Worm (Caenorhabditis elegans): ENCODE results near the gene ceh-22.
A peak's percentile ranks its signal among the peaks of the same experiment; 100 is the strongest.

ceh-22 gene

ce11 chrV:10716865-10717713, 45.4 kb downstream of the ceh-22 start:
- TF ChIP-seq lin-14 (GFP tag; optimal IDR thresholded peaks at IDR 0.05) (peak; percentile 96), nhr-11 (tag; optimal IDR thresholded peaks at IDR 0.05) (no peak), efl-1 (optimal IDR thresholded peaks at IDR 0.05) (peak; percentile 5 to 24), efl-1 (GFP tag; optimal IDR thresholded peaks at IDR 0.05 in 1 of 2) (peak in 1 of 2 experiments; percentile 90), unc-98 (GFP tag; IDR thresholded peaks at IDR 0.05) (no peak), ztf-11 (tag; optimal IDR thresholded peaks at IDR 0.05) (peak in 1 of 2 experiments; percentile 39), vab-15 (tag; optimal IDR thresholded peaks at IDR 0.05) (peak; percentile 13), tbx-2 (tag; optimal IDR thresholded peaks at IDR 0.05) (peak; percentile 27), irx-1 (tag; optimal IDR thresholded peaks at IDR 0.05) (peak; percentile 64), C16A3.4 (tag; optimal IDR thresholded peaks at IDR 0.05) (peak; percentile 60), nhr-47 (tag; optimal IDR thresholded peaks at IDR 0.05) (peak; percentile 55), lin-13 (GFP tag; optimal IDR thresholded peaks at IDR 0.05) (peak; percentile 59), sptf-1 (tag; optimal IDR thresholded peaks at IDR 0.05) (no peak), pax-3 (tag; optimal IDR thresholded peaks at IDR 0.05) (peak; percentile 26), nhr-85 (tag) (peak; percentile 99), blmp-1 (tag; optimal IDR thresholded peaks at IDR 0.05) (peak; percentile 85), swsn-7 (tag; optimal IDR thresholded peaks at IDR 0.05) (no peak), aha-1 (tag; optimal IDR thresholded peaks at IDR 0.05) (no peak), skn-1 (tag; optimal IDR thresholded peaks at IDR 0.05) (peak; percentile 77), elt-3 (tag; optimal IDR thresholded peaks at IDR 0.05) (peak in 3 of 6 experiments; percentile 68 to 90 (median 71)), lsy-2 (tag; optimal IDR thresholded peaks at IDR 0.05) (peak; percentile 46 to 62), pag-3 (tag; optimal IDR thresholded peaks at IDR 0.05; ENCODE audit: borderline replicate concordance, insufficient read depth) (no peak), ceh-90 (tag; optimal IDR thresholded peaks at IDR 0.05) (no peak), nhr-90 (tag; optimal IDR thresholded peaks at IDR 0.05; ENCODE audit: poor library complexity) (peak; percentile 80), jun-1 (tag; optimal IDR thresholded peaks at IDR 0.05) (peak; percentile 34), mab-9 (GFP tag; IDR thresholded peaks at IDR 0.05) (no peak), grh-1 (GFP tag; IDR thresholded peaks at IDR 0.05) (peak; percentile 73), lin-35 (GFP tag; optimal IDR thresholded peaks at IDR 0.05) (peak in 1 of 2 experiments; percentile 68), F16B12.6 (tag; optimal IDR thresholded peaks at IDR 0.05) (no peak), egl-27 (tag; optimal IDR thresholded peaks at IDR 0.05) (peak; percentile 25 to 54), mep-1 (tag; optimal IDR thresholded peaks at IDR 0.05) (peak; percentile 27), unc-130 (tag; optimal IDR thresholded peaks at IDR 0.05) (peak; percentile 58), nhr-20 (tag; optimal IDR thresholded peaks at IDR 0.05) (peak; percentile 83), ces-1 (GFP tag; optimal IDR thresholded peaks at IDR 0.05) (no peak), snpc-4 (tag; optimal IDR thresholded peaks at IDR 0.05) (peak; percentile 22), ceh-82 (tag; optimal IDR thresholded peaks at IDR 0.05) (peak in 1 of 3 experiments; percentile 16), egl-13 (tag; optimal IDR thresholded peaks at IDR 0.05) (no peak), nhr-71 (tag; optimal IDR thresholded peaks at IDR 0.05) (peak; percentile 89), snu-23 (GFP tag; optimal IDR thresholded peaks at IDR 0.05) (peak; percentile 69), pqm-1 (tag; optimal IDR thresholded peaks at IDR 0.05) (no peak), mdl-1 (tag; optimal IDR thresholded peaks at IDR 0.05) (peak in 1 of 2 experiments; percentile 91), unc-86 (tag; optimal IDR thresholded peaks at IDR 0.05) (no peak), zip-4 (GFP tag; optimal IDR thresholded peaks at IDR 0.05) (peak; percentile 12), dpl-1 (GFP tag; optimal IDR thresholded peaks at IDR 0.05) (peak; percentile 6 to 54 (median 44)), ceh-88 (GFP tag; IDR thresholded peaks at IDR 0.05) (0 out of 2 replicates have a peak, but pooled peaks have one; percentile 31), lir-3 (tag; optimal IDR thresholded peaks at IDR 0.05; ENCODE audit: poor library complexity) (peak; percentile 12), xbp-1 (tag; optimal IDR thresholded peaks at IDR 0.05) (peak; percentile 19), rnt-1 (tag; optimal IDR thresholded peaks at IDR 0.05) (peak; percentile 18), efl-3 (GFP tag; optimal IDR thresholded peaks at IDR 0.05) (peak; percentile 29)
